Fruit fly (Drosophila melanogaster) whole organism, prepupa: ENCODE data around the gene Oga.

Experiments
- CG10631 ChIP-seq: fragments of 200-800 bp; sonication (Bioruptor generic); optimal IDR thresholded peaks from 2 replicates; lab custom pipeline; 2016; ENCODE audit warnings: missing biosample characterization, missing genetic modification characterization
- CG10669 ChIP-seq: fragments of 200-800 bp; sonication (Bioruptor generic); optimal IDR thresholded peaks from 3 replicates; lab custom pipeline; 2018; ENCODE audit warnings: missing biosample characterization, mild to moderate bottlenecking, missing genetic modification characterization, moderate library complexity
- CG11762 ChIP-seq: fragments of 200-800 bp; sonication (Bioruptor generic); optimal IDR thresholded peaks from 3 replicates; lab custom pipeline; 2016; ENCODE audit warnings: missing biosample characterization, missing genetic modification characterization; ENCODE audit not compliant: insufficient read depth
- CG11902 ChIP-seq: fragments of 200-800 bp; sonication (Bioruptor generic); optimal IDR thresholded peaks from 3 replicates; lab custom pipeline; 2016; ENCODE audit warnings: missing biosample characterization, missing genetic modification characterization
- CG15336 ChIP-seq: fragments of 200-800 bp; sonication (Bioruptor generic); IDR thresholded peaks from 2 replicates; pipeline ENCODE4 v1.3.6; 2022; ENCODE audit warnings: missing biosample characterization, missing genetic modification characterization
- CG16779 ChIP-seq: fragments of 200-800 bp; sonication (Bioruptor generic); optimal IDR thresholded peaks from 3 replicates; lab custom pipeline; 2017; ENCODE audit warnings: missing biosample characterization, mild to moderate bottlenecking, missing genetic modification characterization
- CG3032 ChIP-seq: fragments of 200-800 bp; optimal IDR thresholded peaks from 2 replicates; lab custom pipeline; 2019; ENCODE audit warnings: missing biosample characterization, mild to moderate bottlenecking, missing genetic modification characterization, moderate library complexity
- CG31627 ChIP-seq: fragments of 200-800 bp; sonication (Bioruptor generic); optimal IDR thresholded peaks from 3 replicates; lab custom pipeline; 2016; ENCODE audit warnings: missing biosample characterization, missing genetic modification characterization
- CG32006 ChIP-seq: fragments of 200-800 bp; sonication (Bioruptor generic); optimal IDR thresholded peaks from 3 replicates; lab custom pipeline; 2017; ENCODE audit warnings: missing biosample characterization, mild to moderate bottlenecking, missing genetic modification characterization
- CG34406 ChIP-seq: fragments of 200-800 bp; sonication (Bioruptor generic); optimal IDR thresholded peaks from 3 replicates; lab custom pipeline; 2016; ENCODE audit warnings: missing biosample characterization, missing genetic modification characterization
- CG3919 ChIP-seq: fragments of 200-800 bp; sonication (Bioruptor generic); optimal IDR thresholded peaks from 3 replicates; lab custom pipeline; 2016; ENCODE audit warnings: missing biosample characterization, missing genetic modification characterization
- CG4318 ChIP-seq: fragments of 200-800 bp; sonication (Bioruptor generic); optimal IDR thresholded peaks from 3 replicates; lab custom pipeline; 2017; ENCODE audit warnings: missing biosample characterization, mild to moderate bottlenecking, missing genetic modification characterization
- CG6163 ChIP-seq: fragments of 200-800 bp; sonication (Bioruptor generic); IDR thresholded peaks from 3 replicates; pipeline ENCODE4 v1.3.6; 2022; ENCODE audit warnings: missing biosample characterization, missing genetic modification characterization
- CG6276 ChIP-seq: fragments of 200-800 bp; sonication (Bioruptor generic); optimal IDR thresholded peaks from 2 replicates; lab custom pipeline; 2017; ENCODE audit warnings: missing biosample characterization, mild to moderate bottlenecking, missing genetic modification characterization
- CG6792 ChIP-seq: fragments of 200-800 bp; sonication (Bioruptor generic); optimal IDR thresholded peaks from 3 replicates; lab custom pipeline; 2016; ENCODE audit warnings: missing biosample characterization, missing genetic modification characterization
- CG6808 ChIP-seq: fragments of 200-800 bp; sonication (Bioruptor generic); optimal IDR thresholded peaks from 3 replicates; lab custom pipeline; 2017; ENCODE audit warnings: missing biosample characterization, missing genetic modification characterization, mild to moderate bottlenecking, moderate library complexity, missing genetic modification reagents
- CG6854 ChIP-seq: fragments of 200-800 bp; sonication (Bioruptor generic); optimal IDR thresholded peaks from 2 replicates; lab custom pipeline; 2017; ENCODE audit warnings: missing biosample characterization, mild to moderate bottlenecking, missing genetic modification characterization
- CG7368 ChIP-seq: fragments of 200-800 bp; sonication (Bioruptor generic); optimal IDR thresholded peaks from 3 replicates; lab custom pipeline; 2016; ENCODE audit warnings: missing biosample characterization, missing genetic modification characterization
- CG8119 ChIP-seq: fragments of 200-800 bp; sonication (Bioruptor generic); IDR thresholded peaks from 3 replicates; pipeline ENCODE4 v1.3.6; 2022; ENCODE audit warnings: missing biosample characterization, missing genetic modification characterization
- CG8319 ChIP-seq: fragments of 200-800 bp; sonication (Bioruptor generic); optimal IDR thresholded peaks from 3 replicates; lab custom pipeline; 2016; ENCODE audit warnings: missing biosample characterization, missing genetic modification characterization
- CG8632 ChIP-seq: fragments of 200-800 bp; sonication (Bioruptor generic); optimal IDR thresholded peaks from 3 replicates; lab custom pipeline; 2016; ENCODE audit warnings: missing biosample characterization, missing genetic modification characterization
- Eip75B ChIP-seq: fragments of 200-800 bp; sonication (Bioruptor generic); optimal IDR thresholded peaks from 3 replicates; lab custom pipeline; 2016; ENCODE audit warnings: missing biosample characterization, missing genetic modification characterization
- Eip78C ChIP-seq: fragments of 200-800 bp; sonication (Bioruptor generic); peaks from one replicate; lab custom pipeline; 2016; ENCODE audit warnings: missing biosample characterization, missing genetic modification characterization
- Eip93F ChIP-seq: fragments of 200-800 bp; sonication (Bioruptor generic); optimal IDR thresholded peaks from 2 replicates; lab custom pipeline; 2016; ENCODE audit warnings: missing biosample characterization, mild to moderate bottlenecking, missing genetic modification characterization
- Ets21C ChIP-seq: fragments of 200-800 bp; sonication (Bioruptor generic); optimal IDR thresholded peaks from 3 replicates; lab custom pipeline; 2016; ENCODE audit warnings: missing biosample characterization, missing genetic modification characterization
- Gug ChIP-seq: fragments of 200-800 bp; sonication (Bioruptor generic); IDR thresholded peaks from 2 replicates; pipeline ENCODE4 v1.3.6; 2022; ENCODE audit warnings: missing biosample characterization, missing genetic modification characterization
- Hr38 ChIP-seq: sonication (Bioruptor generic); optimal IDR thresholded peaks from 2 replicates; lab custom pipeline; 2016; ENCODE audit warnings: missing biosample characterization, missing genetic modification characterization
- Hr4 ChIP-seq: fragments of 200-800 bp; sonication (Bioruptor generic); optimal IDR thresholded peaks from 3 replicates; lab custom pipeline; 2016; ENCODE audit warnings: missing biosample characterization, missing genetic modification characterization
- Lpt ChIP-seq: fragments of 200-800 bp; sonication (Bioruptor generic); optimal IDR thresholded peaks from 3 replicates; lab custom pipeline; 2016; ENCODE audit warnings: missing biosample characterization, missing genetic modification characterization
- Met ChIP-seq: fragments of 200-800 bp; sonication (Bioruptor generic); optimal IDR thresholded peaks from 3 replicates; lab custom pipeline; 2016; ENCODE audit warnings: missing biosample characterization, missing genetic modification characterization
- OdsH ChIP-seq: fragments of 200-800 bp; sonication (Bioruptor generic); optimal IDR thresholded peaks from 3 replicates; lab custom pipeline; 2016; ENCODE audit warnings: missing biosample characterization, missing genetic modification characterization
- Smox ChIP-seq: fragments of 200-800 bp; sonication (Bioruptor generic); optimal IDR thresholded peaks from 3 replicates; lab custom pipeline; 2016; ENCODE audit warnings: missing biosample characterization, missing genetic modification characterization
- Sox102F ChIP-seq: fragments of 200-800 bp; sonication (Bioruptor generic); optimal IDR thresholded peaks from 2 replicates; lab custom pipeline; 2016; ENCODE audit warnings: missing biosample characterization, mild to moderate bottlenecking, missing genetic modification characterization
- Sox14 ChIP-seq: fragments of 200-800 bp; sonication (Bioruptor generic); optimal IDR thresholded peaks from 3 replicates; lab custom pipeline; 2016; ENCODE audit warnings: missing biosample characterization, missing genetic modification characterization
- Sox15 ChIP-seq: fragments of 200-800 bp; sonication (Bioruptor generic); optimal IDR thresholded peaks from 3 replicates; lab custom pipeline; 2016; ENCODE audit warnings: missing biosample characterization, missing genetic modification characterization
- achi ChIP-seq: fragments of 200-800 bp; sonication (Bioruptor generic); optimal IDR thresholded peaks from 3 replicates; lab custom pipeline; 2016; ENCODE audit warnings: missing biosample characterization, missing genetic modification characterization
- acj6 ChIP-seq: fragments of 200-800 bp; sonication (Bioruptor generic); optimal IDR thresholded peaks from 3 replicates; lab custom pipeline; 2016; ENCODE audit warnings: missing biosample characterization, missing genetic modification characterization
- cyc ChIP-seq: fragments of 200-800 bp; sonication (Bioruptor generic); optimal IDR thresholded peaks from 3 replicates; lab custom pipeline; 2016; ENCODE audit warnings: missing biosample characterization, missing genetic modification characterization
- dac ChIP-seq: fragments of 200-800 bp; sonication (Bioruptor generic); optimal IDR thresholded peaks from 2 replicates; lab custom pipeline; 2017; ENCODE audit warnings: missing biosample characterization, mild to moderate bottlenecking, missing genetic modification characterization
- dsx ChIP-seq: fragments of 200-800 bp; optimal IDR thresholded peaks from 3 replicates; lab custom pipeline; 2019; ENCODE audit warnings: missing biosample characterization, mild to moderate bottlenecking, missing genetic modification characterization, moderate library complexity; ENCODE audit not compliant: poor library complexity, severe bottlenecking
- eg ChIP-seq: fragments of 200-800 bp; sonication (Bioruptor generic); IDR thresholded peaks from 3 replicates; pipeline ENCODE4 v1.3.6; 2022; ENCODE audit warnings: missing biosample characterization, missing genetic modification characterization
- esn ChIP-seq: fragments of 200-800 bp; sonication (Bioruptor generic); optimal IDR thresholded peaks from 2 replicates; lab custom pipeline; 2016; ENCODE audit warnings: missing biosample characterization, mild to moderate bottlenecking, missing genetic modification characterization, moderate library complexity
- fd85E ChIP-seq: fragments of 200-800 bp; sonication (Bioruptor generic); optimal IDR thresholded peaks from 3 replicates; lab custom pipeline; 2016; ENCODE audit warnings: missing biosample characterization, missing genetic modification characterization
- fkh ChIP-seq: fragments of 200-800 bp; sonication (Bioruptor generic); optimal IDR thresholded peaks from 3 replicates; lab custom pipeline; 2017; ENCODE audit warnings: missing biosample characterization, mild to moderate bottlenecking, missing genetic modification characterization, moderate library complexity
- lz ChIP-seq: fragments of 200-800 bp; sonication (Bioruptor generic); optimal IDR thresholded peaks from 3 replicates; lab custom pipeline; 2016; ENCODE audit warnings: missing biosample characterization, missing genetic modification characterization
- net ChIP-seq: fragments of 200-800 bp; sonication (Bioruptor generic); optimal IDR thresholded peaks from 3 replicates; lab custom pipeline; 2016; ENCODE audit warnings: missing biosample characterization, missing genetic modification characterization
- salr ChIP-seq, 2 experiments: fragments of 200-800 bp; sonication (Bioruptor generic); optimal IDR thresholded peaks; 3 replicates each; lab custom pipeline; 2016 to 2018; ENCODE audit warnings: missing biosample characterization in 2 of 2, missing genetic modification characterization in 2 of 2, mild to moderate bottlenecking in 1 of 2
- ss ChIP-seq, 2 experiments: fragments of 200-800 bp; sonication (Bioruptor generic); optimal IDR thresholded peaks; 2 replicates in 1 of 2; 3 replicates in 1 of 2; lab custom pipeline; 2017 to 2018; ENCODE audit warnings: mild to moderate bottlenecking in 2 of 2, missing biosample characterization in 2 of 2, missing genetic modification characterization in 2 of 2, moderate library complexity in 1 of 2
- svp ChIP-seq: fragments of 200-800 bp; sonication (Bioruptor generic); peaks from one replicate; lab custom pipeline; 2016; ENCODE audit warnings: missing biosample characterization, missing genetic modification characterization
- topi ChIP-seq: fragments of 200-800 bp; sonication (Bioruptor generic); optimal IDR thresholded peaks from 3 replicates; lab custom pipeline; 2016; ENCODE audit warnings: missing biosample characterization, missing genetic modification characterization
- vri ChIP-seq: fragments of 200-800 bp; sonication (Bioruptor generic); optimal IDR thresholded peaks from 3 replicates; lab custom pipeline; 2016; ENCODE audit warnings: missing biosample characterization, mild to moderate bottlenecking, missing genetic modification characterization

The Oga gene

DNA sequence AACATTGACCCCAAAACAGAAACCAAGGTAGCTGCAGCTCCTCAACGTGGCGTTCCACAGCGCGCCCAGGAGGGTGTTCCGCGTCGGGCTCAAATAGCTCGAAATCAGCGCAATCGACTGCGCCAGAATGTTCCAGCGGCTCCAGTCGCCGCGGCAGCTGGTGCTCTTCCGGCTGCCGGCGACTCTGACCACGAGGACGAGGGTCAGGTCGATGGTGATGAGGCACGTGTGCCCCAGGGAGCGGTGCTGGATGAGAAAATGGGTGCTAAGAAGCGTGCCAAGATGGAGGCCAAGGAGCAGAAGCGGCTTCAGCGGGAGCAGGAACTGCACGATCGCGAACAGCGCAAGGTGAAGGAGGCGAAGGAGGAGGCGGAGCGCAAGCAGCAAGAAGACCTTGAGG is 3.6 kb upstream of the Oga start:
- no peak for TF ChIP-seq Sox102F (GFP tag; lab: Kevin White, UChicago)
- TF ChIP-seq, all 60 proteins: peak for 0

dm6 chr3R:21223453-21224057 is 4.7 kb downstream of the Oga start, which contains the start of the genes CG3337 and Nelf-A:
Gene CG3337, minus strand, starts transcription at chr3R:21223584.
Gene Nelf-A, plus strand, starts transcription at chr3R:21223704.
- no peak for TF ChIP-seq CG4318 (GFP tag; lab: Kevin White, UChicago)
- no peak for TF ChIP-seq Sox15
- TF ChIP-seq acj6 (GFP tag; lab: Kevin White, UChicago) = peak; percentile 13
- no peak for TF ChIP-seq net
- no peak for TF ChIP-seq svp
- peak; percentile 57 for TF ChIP-seq CG31627 (GFP tag; lab: Kevin White, UChicago)
- no peak for TF ChIP-seq Ets21C (GFP tag; lab: Kevin White, UChicago)
- no peak for TF ChIP-seq ss (GFP tag; optimal IDR thresholded peaks at IDR 0.05; lab: Kevin White, UChicago)
- peak; percentile 90 for TF ChIP-seq fkh (GFP tag; lab: Kevin White, UChicago)
- TF ChIP-seq Gug = no peak
- no peak for TF ChIP-seq Smox (GFP tag; lab: Kevin White, UChicago)
- TF ChIP-seq Eip75B (GFP tag; lab: Kevin White, UChicago) = no peak
- TF ChIP-seq CG6854 (GFP tag; lab: Kevin White, UChicago) = no peak
- TF ChIP-seq CG8119 (GFP tag; lab: Robert Waterston, UW) = no peak
- TF ChIP-seq CG15336 (GFP tag; lab: Robert Waterston, UW) = no peak
- TF ChIP-seq CG6808 (GFP tag; lab: Kevin White, UChicago) = no peak
- TF ChIP-seq CG6276 (GFP tag; lab: Kevin White, UChicago) = no peak
- no peak for TF ChIP-seq Eip93F (GFP tag; lab: Kevin White, UChicago)
- peak in 1 of 2 experiments; percentile 39 for TF ChIP-seq salr (GFP tag; optimal IDR thresholded peaks at IDR 0.05; lab: Kevin White, UChicago)
- TF ChIP-seq eg (GFP tag; lab: Robert Waterston, UW) = no peak
- no peak for TF ChIP-seq vri (GFP tag; lab: Kevin White, UChicago)
- peak; percentile 25 for TF ChIP-seq OdsH (GFP tag; lab: Kevin White, UChicago)
- TF ChIP-seq CG16779 (tag; lab: Kevin White, UChicago) = no peak
- TF ChIP-seq CG6792 (GFP tag; lab: Kevin White, UChicago) = peak; percentile 37
- TF ChIP-seq CG3032 (tag; lab: Kevin White, UChicago) = peak; percentile 20
- no peak for TF ChIP-seq CG8319
- TF ChIP-seq CG11762 = no peak
- TF ChIP-seq Hr38 (GFP tag; lab: Kevin White, UChicago) = no peak
- TF ChIP-seq Lpt (GFP tag; lab: Kevin White, UChicago) = no peak
- TF ChIP-seq CG3919 = no peak
- TF ChIP-seq topi (GFP tag; lab: Kevin White, UChicago) = peak; percentile 28
- no peak for TF ChIP-seq CG8632
- no peak for TF ChIP-seq CG11902 (GFP tag; lab: Kevin White, UChicago)
- TF ChIP-seq dsx (GFP tag; lab: Kevin White, UChicago) = no peak
- TF ChIP-seq lz (GFP tag; lab: Kevin White, UChicago) = peak; percentile 48
- TF ChIP-seq CG10631 (GFP tag; lab: Kevin White, UChicago) = no peak
- peak; percentile 58 for TF ChIP-seq esn (GFP tag; lab: Kevin White, UChicago)
- TF ChIP-seq fd85E (GFP tag; lab: Kevin White, UChicago) = no peak
- no peak for TF ChIP-seq Met (GFP tag; lab: Kevin White, UChicago)
- no peak for TF ChIP-seq CG7368 (GFP tag; lab: Kevin White, UChicago)
- no peak for TF ChIP-seq CG34406 (GFP tag; lab: Kevin White, UChicago)
- peak; percentile 66 for TF ChIP-seq cyc (GFP tag; lab: Kevin White, UChicago)
- peak; percentile 78 for TF ChIP-seq Sox14 (GFP tag; lab: Kevin White, UChicago)
- TF ChIP-seq CG10669 (GFP tag; lab: Kevin White, UChicago) = no peak
- no peak for TF ChIP-seq CG32006 (GFP tag; lab: Kevin White, UChicago)
- TF ChIP-seq dac (GFP tag; lab: Kevin White, UChicago) = peak; percentile 16
- TF ChIP-seq Hr4 (GFP tag; lab: Kevin White, UChicago) = no peak
- no peak for TF ChIP-seq achi (GFP tag; lab: Kevin White, UChicago)
- peak; percentile 71 for TF ChIP-seq CG6163 (GFP tag; lab: Robert Waterston, UW)
- TF ChIP-seq Eip78C = peak; percentile 53
